Fruit fly (Drosophila melanogaster) whole organism, pupa: Measurements from ENCODE around the gene BG642163.

Source experiments
- CG15710 ChIP-seq: fragments of 200-800 bp; sonication (Bioruptor generic); optimal IDR thresholded peaks from 2 replicates; lab custom pipeline; 2018; ENCODE audit warnings: missing biosample characterization, mild to moderate bottlenecking, missing genetic modification characterization, moderate library complexity
- CG17806 ChIP-seq: fragments of 200-800 bp; sonication (Bioruptor generic); optimal IDR thresholded peaks from 2 replicates; lab custom pipeline; 2018; ENCODE audit warnings: missing biosample characterization, mild to moderate bottlenecking, missing genetic modification characterization, moderate library complexity
- CG4496 ChIP-seq: fragments of 200-800 bp; sonication (Bioruptor generic); IDR thresholded peaks from 3 replicates; pipeline ENCODE4 v1.3.6; 2022; ENCODE audit warnings: missing biosample characterization, missing genetic modification characterization
- CG8159 ChIP-seq: fragments of 200-800 bp; sonication (Bioruptor generic); optimal IDR thresholded peaks from 3 replicates; lab custom pipeline; 2018; ENCODE audit warnings: missing biosample characterization, mild to moderate bottlenecking, missing genetic modification characterization, moderate library complexity
- CG9948 ChIP-seq: fragments of 200-800 bp; sonication (Bioruptor generic); optimal IDR thresholded peaks from 2 replicates; lab custom pipeline; 2018; ENCODE audit warnings: missing biosample characterization, mild to moderate bottlenecking, missing genetic modification characterization, moderate library complexity
- EcR ChIP-seq: fragments of 200-800 bp; sonication (Bioruptor generic); optimal IDR thresholded peaks from 3 replicates; lab custom pipeline; 2019; ENCODE audit warnings: missing biosample characterization, missing genetic modification characterization, mild to moderate bottlenecking, moderate library complexity, missing genetic modification reagents
- Pif1A ChIP-seq: fragments of 200-800 bp; sonication (Bioruptor generic); optimal IDR thresholded peaks from 3 replicates; lab custom pipeline; 2016; ENCODE audit warnings: missing biosample characterization, missing genetic modification characterization
- Pif1B ChIP-seq: fragments of 200-800 bp; sonication (Bioruptor generic); optimal IDR thresholded peaks from 3 replicates; lab custom pipeline; 2016; ENCODE audit warnings: missing biosample characterization, missing genetic modification characterization
- Snoo ChIP-seq: fragments of 200-800 bp; sonication (Bioruptor generic); optimal IDR thresholded peaks from 3 replicates; lab custom pipeline; 2017; ENCODE audit warnings: missing biosample characterization, mild to moderate bottlenecking, missing genetic modification characterization, inconsistent platforms
- gl ChIP-seq: fragments of 200-800 bp; sonication (Bioruptor generic); optimal IDR thresholded peaks from 2 replicates; lab custom pipeline; 2018; ENCODE audit warnings: missing biosample characterization, mild to moderate bottlenecking, missing genetic modification characterization
- rn ChIP-seq: fragments of 200-800 bp; sonication (Bioruptor generic); IDR thresholded peaks from 2 replicates; pipeline ENCODE4 v1.3.6; 2022; ENCODE audit warnings: missing biosample characterization, missing genetic modification characterization

- TF ChIP-seq EcR (GFP tag; lab: Kevin White, UChicago) (no peak), Pif1B (GFP tag; lab: Kevin White, UChicago) (peak; percentile 24), gl (no peak), CG8159 (tag; lab: Kevin White, UChicago) (no peak), CG9948 (tag; lab: Kevin White, UChicago) (peak; percentile 34), Pif1A (peak; percentile 50), rn (GFP tag; lab: Robert Waterston, UW) (no peak), CG17806 (peak; percentile 24), CG4496 (peak; percentile 84), CG15710 (tag; lab: Kevin White, UChicago) (no peak), Snoo (tag; lab: Kevin White, UChicago) (no peak)
These were observed 7.7 kb downstream of the BG642163 start for dm6 chr2L:4648804-4649203.
